Worm (Caenorhabditis elegans) whole organism, early embryonic: ENCODE results near the gene nsph-4.1.
"Not testable (repeated sequence)": the region's sequence is repeated elsewhere in the genome, so short reads cannot be mapped to it uniquely, and the experiment has no call there.

Source experiments
- B0310.2 ChIP-seq: sonication (generic microtip); optimal IDR thresholded peaks from 2 replicates; lab custom pipeline; 2016; ENCODE audit warnings: mild to moderate bottlenecking, missing genetic modification characterization, missing compliant biosample characterization
- F13C5.2 ChIP-seq: sonication (generic microtip); optimal IDR thresholded peaks from 2 replicates; lab custom pipeline; 2017; ENCODE audit warnings: mild to moderate bottlenecking, missing genetic modification characterization, inconsistent platforms, missing compliant biosample characterization
- aly-1 ChIP-seq: sonication (generic microtip); optimal IDR thresholded peaks from 2 replicates; lab custom pipeline; 2016; ENCODE audit warnings: missing genetic modification characterization, missing compliant biosample characterization
- ama-1 ChIP-seq: fragments of 150-350 bp; optimal IDR thresholded peaks from 2 replicates; lab custom pipeline; 2014
- ceh-13 ChIP-seq: fragments of 200-800 bp; sonication (Bioruptor generic); optimal IDR thresholded peaks from 2 replicates; lab custom pipeline; 2018; ENCODE audit warnings: mild to moderate bottlenecking, missing genetic modification characterization, missing compliant biosample characterization
- ceh-36 ChIP-seq: sonication (generic microtip); optimal IDR thresholded peaks from 2 replicates; lab custom pipeline; 2016; ENCODE audit warnings: missing genetic modification characterization, inconsistent platforms, missing compliant biosample characterization
- ets-7 ChIP-seq: sonication (generic microtip); optimal IDR thresholded peaks from 2 replicates; lab custom pipeline; 2016; ENCODE audit warnings: missing genotype, missing genetic modification characterization, missing compliant biosample characterization
- flt-1 ChIP-seq: fragments of 200-800 bp; sonication (Bioruptor generic); IDR thresholded peaks from 2 replicates; pipeline ENCODE4 v1.3.6; 2022; ENCODE audit warnings: missing genetic modification characterization, missing compliant biosample characterization
- hmbx-1 ChIP-seq: sonication (generic microtip); optimal IDR thresholded peaks from 2 replicates; lab custom pipeline; 2016; ENCODE audit warnings: mild to moderate bottlenecking, missing genetic modification characterization, missing compliant biosample characterization
- hmg-4 ChIP-seq: fragments of 200-800 bp; sonication (Bioruptor generic); optimal IDR thresholded peaks from 2 replicates; lab custom pipeline; 2018; ENCODE audit warnings: mild to moderate bottlenecking, missing genetic modification characterization, missing compliant biosample characterization
- hnd-1 ChIP-seq: sonication (generic microtip); optimal IDR thresholded peaks from 2 replicates; lab custom pipeline; 2016; ENCODE audit warnings: missing genetic modification characterization, missing compliant biosample characterization
- pes-1 ChIP-seq: fragments of 200-800 bp; sonication (Bioruptor generic); IDR thresholded peaks from 2 replicates; pipeline ENCODE4 v1.3.6; 2022; ENCODE audit warnings: missing genetic modification reagents, missing genetic modification characterization, missing compliant biosample characterization
- scrt-1 ChIP-seq: fragments of 200-800 bp; sonication (Bioruptor generic); IDR thresholded peaks from 2 replicates; pipeline ENCODE4 v1.3.6; 2022; ENCODE audit warnings: missing genetic modification characterization, missing compliant biosample characterization
- sea-1 ChIP-seq: fragments of 200-800 bp; sonication (Bioruptor generic); conservative IDR thresholded peaks from 2 replicates; pipeline ENCODE4 v1.3.6; 2022; ENCODE audit warnings: missing genetic modification characterization, missing compliant biosample characterization
- tbx-11 ChIP-seq: fragments of 200-800 bp; sonication (Bioruptor generic); IDR thresholded peaks from 2 replicates; pipeline ENCODE4 v1.3.6; 2022; ENCODE audit warnings: missing genetic modification characterization, missing compliant biosample characterization
- tbx-37 ChIP-seq: fragments of 200-800 bp; sonication (Bioruptor generic); conservative IDR thresholded peaks from 2 replicates; pipeline ENCODE4 v1.3.6; 2022; ENCODE audit warnings: missing genetic modification reagents, missing genetic modification characterization, missing compliant biosample characterization
- tra-4 ChIP-seq: sonication (generic microtip); optimal IDR thresholded peaks from 2 replicates; lab custom pipeline; 2017; ENCODE audit warnings: missing genetic modification characterization, missing compliant biosample characterization

The nsph-4.1 gene

ce11 chrIV:5224238-5224637 lies 2.4 kb upstream of the nsph-4.1 start, which contains the start of gene Y59E9AL.8:
Gene Y59E9AL.8, minus strand, starts transcription at chrIV:5224338.
- TF ChIP-seq sea-1 (GFP tag; lab: Robert Waterston, UW) = no peak
- TF ChIP-seq scrt-1 (GFP tag; lab: Robert Waterston, UW) = no peak
- TF ChIP-seq tbx-37 = no peak
- no peak for TF ChIP-seq tbx-11 (GFP tag; lab: Robert Waterston, UW)
- TF ChIP-seq hmbx-1 (tag; lab: Kevin White, UChicago) = no peak

- not testable (repeated sequence) for TF ChIP-seq hnd-1; tbx-11 (GFP tag; lab: Robert Waterston, UW); pes-1 (GFP tag; lab: Robert Waterston, UW)
Measured at ce11 chrIV:5225277-5225822, 1.3 kb upstream of the nsph-4.1 start, which contains the start of gene cylc-1. Gene cylc-1, minus strand, starts transcription at chrIV:5225772.

DNA sequence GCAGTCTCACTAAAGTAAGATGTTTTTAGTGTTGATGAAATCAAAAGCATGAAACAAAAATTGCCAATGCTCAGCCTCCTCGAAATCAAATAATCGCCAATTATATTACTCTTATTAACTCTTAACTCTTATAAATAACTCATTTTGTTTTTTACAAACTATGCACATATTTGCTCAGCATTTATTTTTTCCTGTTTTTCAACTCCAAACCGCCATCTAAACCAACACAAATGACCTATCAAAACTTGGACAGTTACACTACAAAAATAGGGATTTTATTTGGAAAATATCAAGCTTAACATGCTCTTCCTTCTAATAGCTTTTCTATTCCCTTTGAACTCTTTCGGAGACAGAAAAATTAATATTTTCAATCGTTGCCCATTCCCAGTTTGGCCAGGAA lies 2.0 kb downstream of the nsph-4.1 start, which contains the start of gene thn-6:
thn-6 (plus strand) TSS at position 301 of the 400 bp plus-strand sequence.
- TF ChIP-seq tra-4 (no peak), B0310.2 (tag; lab: Kevin White, UChicago) (no peak), tbx-11 (GFP tag; lab: Robert Waterston, UW) (no peak)

- TF ChIP-seq pes-1 (GFP tag; lab: Robert Waterston, UW) (no peak), flt-1 (GFP tag; lab: Robert Waterston, UW) (no peak), ceh-36 (tag; lab: Kevin White, UChicago) (no peak), ama-1 (no peak), sea-1 (GFP tag; lab: Robert Waterston, UW) (no peak), hnd-1 (no peak), hmg-4 (no peak), F13C5.2 (no peak), ets-7 (tag; lab: Kevin White, UChicago) (no peak), aly-1 (tag; lab: Kevin White, UChicago) (no peak), B0310.2 (tag; lab: Kevin White, UChicago) (no peak), tbx-11 (GFP tag; lab: Robert Waterston, UW) (no peak)
Measured at ce11 chrIV:5230530-5230929, 3.9 kb downstream of the nsph-4.1 start, which contains the start of gene thn-5. Gene thn-5, plus strand, starts transcription at chrIV:5230830.

- not testable (repeated sequence) for TF ChIP-seq ama-1; F13C5.2; hmbx-1 (tag; lab: Kevin White, UChicago)
Measured at ce11 chrIV:5254678-5255077, 28.0 kb downstream of the nsph-4.1 start, which contains the start of gene F36H12.10. Gene F36H12.10, minus strand, starts transcription at chrIV:5254778.

- not testable (repeated sequence) for TF ChIP-seq ceh-13 (GFP tag; lab: Kevin White, UChicago); ama-1; hmg-4
Measured at ce11 chrIV:5256731-5257130, 30.1 kb downstream of the nsph-4.1 start, which contains the start of gene F36H12.9. Gene F36H12.9, plus strand, starts transcription at chrIV:5257031.

DNA sequence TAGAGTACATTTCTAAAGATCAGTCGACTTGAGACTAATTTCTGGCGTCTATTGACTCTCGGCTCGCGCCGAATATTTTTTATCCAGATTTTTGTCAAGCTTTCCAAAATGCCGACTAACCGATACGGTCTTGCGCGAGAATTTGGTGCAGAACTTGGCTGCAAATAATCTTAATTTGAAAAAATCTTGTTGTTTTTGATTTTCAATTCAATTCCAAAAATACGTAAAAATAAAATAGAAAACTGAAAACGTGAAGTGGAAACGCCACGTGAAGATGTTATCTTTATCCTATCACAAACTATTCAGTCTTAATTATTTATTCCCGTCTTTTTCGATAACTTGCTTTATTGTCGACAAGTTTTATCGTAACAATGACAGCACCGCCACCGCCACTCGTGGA lies 31.7 kb downstream of the nsph-4.1 start, which contains the start of gene ttbk-2.1:
ttbk-2.1 (plus strand) TSS at position 301 of the 400 bp plus-strand sequence.
- TF ChIP-seq ceh-13 (GFP tag; lab: Kevin White, UChicago); tra-4; flt-1 (GFP tag; lab: Robert Waterston, UW): not testable (repeated sequence)

ce11 chrIV:5260289-5260688 lies 33.6 kb downstream of the nsph-4.1 start, which contains the start of gene msp-19:
Gene msp-19, plus strand, starts transcription at chrIV:5260589.
- not testable (repeated sequence) for TF ChIP-seq sea-1 (GFP tag; lab: Robert Waterston, UW); B0310.2 (tag; lab: Kevin White, UChicago); F13C5.2

DNA sequence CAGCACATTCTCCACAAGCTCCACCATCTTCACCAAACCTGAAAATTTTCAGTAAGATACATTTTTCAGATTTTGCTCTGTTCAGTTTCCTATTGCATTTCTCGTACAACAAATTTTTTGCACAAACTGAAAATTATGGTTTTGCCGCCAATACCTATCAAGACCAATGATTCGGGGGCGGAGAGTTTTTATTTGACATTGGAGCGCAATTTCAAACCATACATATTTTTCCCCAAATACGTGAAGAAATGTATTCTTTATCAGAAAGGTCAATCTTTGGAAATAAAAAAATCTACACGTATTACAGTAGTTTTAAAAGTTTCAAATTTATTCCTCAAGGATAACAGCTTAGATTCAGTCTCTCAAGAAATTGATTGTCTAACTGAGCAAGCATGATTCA lies 39.8 kb downstream of the nsph-4.1 start, which contains the start of gene F36H12.5:
F36H12.5 (plus strand) TSS at position 301 of the 400 bp plus-strand sequence.
- no peak for TF ChIP-seq B0310.2 (tag; lab: Kevin White, UChicago)
- TF ChIP-seq flt-1 (GFP tag; lab: Robert Waterston, UW) = no peak
- TF ChIP-seq scrt-1 (GFP tag; lab: Robert Waterston, UW) = no peak
- TF ChIP-seq hmg-4 = no peak
- no peak for TF ChIP-seq pes-1 (GFP tag; lab: Robert Waterston, UW)
- no peak for TF ChIP-seq aly-1 (tag; lab: Kevin White, UChicago)
- no peak for TF ChIP-seq F13C5.2
- no peak for TF ChIP-seq tbx-11 (GFP tag; lab: Robert Waterston, UW)
- TF ChIP-seq hnd-1 = no peak
- no peak for TF ChIP-seq ets-7 (tag; lab: Kevin White, UChicago)
- no peak for TF ChIP-seq sea-1 (GFP tag; lab: Robert Waterston, UW)
- no peak for TF ChIP-seq tbx-37
- TF ChIP-seq ceh-36 (tag; lab: Kevin White, UChicago) = no peak
- TF ChIP-seq ama-1 = no peak
- no peak for TF ChIP-seq tra-4
- TF ChIP-seq hmbx-1 (tag; lab: Kevin White, UChicago) = no peak
- no peak for TF ChIP-seq ceh-13 (GFP tag; lab: Kevin White, UChicago)
